Fruit fly (Drosophila melanogaster): ENCODE results near the gene Mst57Db.

Mst57Db gene

dm6 chr3R:25829598-25829997 lies 1.1 kb downstream of the Mst57Db start, which contains the start of gene Mst57Dc:
TSS of gene Mst57Dc (minus strand) at chr3R:25829698.
- TF ChIP-seq br (GFP tag; optimal IDR thresholded peaks at IDR 0.05), result no peak
- TF ChIP-seq psq (GFP tag; optimal IDR thresholded peaks at IDR 0.05), result no peak
- no peak for TF ChIP-seq Abd-B (GFP tag; optimal IDR thresholded peaks at IDR 0.05)
- TF ChIP-seq HLH106 (tag; optimal IDR thresholded peaks at IDR 0.05), result no peak
- TF ChIP-seq Hr83 (GFP tag; optimal IDR thresholded peaks at IDR 0.05; ENCODE audit: poor library complexity, severe bottlenecking), result no peak
- no peak for TF ChIP-seq dmrt93B (GFP tag; optimal IDR thresholded peaks at IDR 0.05)
- TF ChIP-seq usp (GFP tag; optimal IDR thresholded peaks at IDR 0.05), result no peak

dm6 chr3R:25815179-25815578 lies 15.5 kb downstream of the Mst57Db start, which contains the start of gene CG14354:
TSS of gene CG14354 (plus strand) at chr3R:25815479.
- no peak for TF ChIP-seq Jra (GFP tag; optimal IDR thresholded peaks at IDR 0.05)
- no peak for TF ChIP-seq Sp1 (GFP tag; optimal IDR thresholded peaks at IDR 0.05)
- no peak for TF ChIP-seq CG9705 (GFP tag; optimal IDR thresholded peaks at IDR 0.05)
- no peak for TF ChIP-seq usp (GFP tag; optimal IDR thresholded peaks at IDR 0.05)
- TF ChIP-seq Hr78 (GFP tag; optimal IDR thresholded peaks at IDR 0.05), result no peak
- no peak for TF ChIP-seq Myc (optimal IDR thresholded peaks at IDR 0.05)
- TF ChIP-seq jim (GFP tag; optimal IDR thresholded peaks at IDR 0.05), result no peak
- TF ChIP-seq dsf (GFP tag; optimal IDR thresholded peaks at IDR 0.05; ENCODE audit: borderline replicate concordance), result no peak
- no peak for TF ChIP-seq GATAd (GFP tag; optimal IDR thresholded peaks at IDR 0.05)
- TF ChIP-seq foxo (GFP tag; optimal IDR thresholded peaks at IDR 0.05), result no peak
- no peak for TF ChIP-seq Mio (GFP tag; optimal IDR thresholded peaks at IDR 0.05)
- TF ChIP-seq sv (GFP tag; optimal IDR thresholded peaks at IDR 0.05), result no peak
- TF ChIP-seq Abd-B (GFP tag; optimal IDR thresholded peaks at IDR 0.05), result no peak
- no peak for TF ChIP-seq rgr (GFP tag; optimal IDR thresholded peaks at IDR 0.05)
- TF ChIP-seq br (GFP tag; optimal IDR thresholded peaks at IDR 0.05), result no peak

- no peak for TF ChIP-seq woc (GFP tag; optimal IDR thresholded peaks at IDR 0.05)
- TF ChIP-seq psq (GFP tag; optimal IDR thresholded peaks at IDR 0.05), result no peak
- no peak for TF ChIP-seq N (GFP tag; optimal IDR thresholded peaks at IDR 0.05)
- no peak for TF ChIP-seq brk (GFP tag; optimal IDR thresholded peaks at IDR 0.05)
- TF ChIP-seq rgr (GFP tag; optimal IDR thresholded peaks at IDR 0.05), result no peak
- TF ChIP-seq Myc (optimal IDR thresholded peaks at IDR 0.05), result no peak
- no peak for TF ChIP-seq Rel (GFP tag; optimal IDR thresholded peaks at IDR 0.05)
- no peak for TF ChIP-seq Rel (tag; optimal IDR thresholded peaks at IDR 0.05)
- TF ChIP-seq ey (GFP tag; optimal IDR thresholded peaks at IDR 0.05), result no peak
- TF ChIP-seq dmrt93B (GFP tag; optimal IDR thresholded peaks at IDR 0.05), result no peak
- TF ChIP-seq br (GFP tag; optimal IDR thresholded peaks at IDR 0.05), result no peak
- no peak for TF ChIP-seq sv (GFP tag; optimal IDR thresholded peaks at IDR 0.05)
- TF ChIP-seq Hr78 (GFP tag; optimal IDR thresholded peaks at IDR 0.05), result no peak
- TF ChIP-seq Vsx2 (GFP tag; optimal IDR thresholded peaks at IDR 0.05; ENCODE audit: partially characterized antibody), result no peak
- TF ChIP-seq jim (GFP tag; optimal IDR thresholded peaks at IDR 0.05), result no peak
- TF ChIP-seq CrebA (GFP tag; optimal IDR thresholded peaks at IDR 0.05; ENCODE audit: borderline replicate concordance), result no peak
- TF ChIP-seq Abd-B (GFP tag; optimal IDR thresholded peaks at IDR 0.05), result no peak
These were observed 19.1 kb downstream of the Mst57Db start, which contains the start of the genes Acam and CG17770 for dm6 chr3R:25811611-25812010. TSS of gene Acam (plus strand) at chr3R:25811911. TSS of gene CG17770 (plus strand) at chr3R:25811911.

dm6 chr3R:25810796-25811195 lies 19.9 kb downstream of the Mst57Db start, which contains the start of gene CG5024:
TSS of gene CG5024 (plus strand) at chr3R:25811096.
- TF ChIP-seq CG32264 (GFP tag; optimal IDR thresholded peaks at IDR 0.05) (no peak), h (GFP tag; optimal IDR thresholded peaks at IDR 0.05) (no peak), N (GFP tag; optimal IDR thresholded peaks at IDR 0.05) (no peak)

- no peak for TF ChIP-seq woc (GFP tag; optimal IDR thresholded peaks at IDR 0.05)
- TF ChIP-seq Dif (GFP tag; optimal IDR thresholded peaks at IDR 0.05; ENCODE audit: partially characterized antibody), result no peak
- no peak for TF ChIP-seq Myc (optimal IDR thresholded peaks at IDR 0.05)
- TF ChIP-seq N (GFP tag; optimal IDR thresholded peaks at IDR 0.05), result no peak
- TF ChIP-seq rgr (GFP tag; optimal IDR thresholded peaks at IDR 0.05), result no peak
- TF ChIP-seq CG32264 (GFP tag; optimal IDR thresholded peaks at IDR 0.05), result no peak
- no peak for TF ChIP-seq Hnf4 (GFP tag; optimal IDR thresholded peaks at IDR 0.05)
- no peak for TF ChIP-seq foxo (GFP tag; optimal IDR thresholded peaks at IDR 0.05)
- no peak for TF ChIP-seq Abd-B (GFP tag; optimal IDR thresholded peaks at IDR 0.05)
- no peak for TF ChIP-seq dmrt93B (GFP tag; optimal IDR thresholded peaks at IDR 0.05)
- no peak for TF ChIP-seq jim (GFP tag; optimal IDR thresholded peaks at IDR 0.05)
- TF ChIP-seq br (GFP tag; optimal IDR thresholded peaks at IDR 0.05), result no peak
- TF ChIP-seq h (GFP tag; optimal IDR thresholded peaks at IDR 0.05), result no peak
- TF ChIP-seq Vsx2 (GFP tag; optimal IDR thresholded peaks at IDR 0.05; ENCODE audit: partially characterized antibody), result no peak
- TF ChIP-seq OdsH (GFP tag; optimal IDR thresholded peaks at IDR 0.05), result no peak
- TF ChIP-seq psq (GFP tag; optimal IDR thresholded peaks at IDR 0.05), result no peak
- no peak for TF ChIP-seq Dfd (GFP tag; optimal IDR thresholded peaks at IDR 0.05)
- no peak for TF ChIP-seq Hr83 (GFP tag; optimal IDR thresholded peaks at IDR 0.05; ENCODE audit: poor library complexity, severe bottlenecking)
- TF ChIP-seq fru (GFP tag; optimal IDR thresholded peaks at IDR 0.05), result no peak
- TF ChIP-seq usp (GFP tag; optimal IDR thresholded peaks at IDR 0.05), result no peak
These were observed 24.6 kb downstream of the Mst57Db start, which contains the start of gene BG642167 for dm6 chr3R:25806145-25806544. TSS of gene BG642167 (plus strand) at chr3R:25806445.
